Fruit fly (Drosophila melanogaster) whole organism, embryonic: ENCODE measurements around the gene CG32073.

Experiments used
- CG18599 ChIP-seq: fragments of 200-800 bp; sonication (Bioruptor generic); optimal IDR thresholded peaks from 3 replicates; lab custom pipeline; 2017; ENCODE audit warnings: missing biosample characterization, missing genetic modification characterization, mild to moderate bottlenecking, moderate library complexity, missing genetic modification reagents
- CG6254 ChIP-seq: fragments of 200-800 bp; sonication (Bioruptor generic); optimal IDR thresholded peaks from 3 replicates; lab custom pipeline; 2017; ENCODE audit warnings: mild to moderate bottlenecking, missing biosample characterization, missing genetic modification reagents, missing genetic modification characterization
- CG9817 ChIP-seq: fragments of 200-800 bp; sonication (Bioruptor generic); optimal IDR thresholded peaks from 2 replicates; lab custom pipeline; 2018; ENCODE audit warnings: missing biosample characterization, mild to moderate bottlenecking, missing genetic modification characterization, moderate library complexity
- emc ChIP-seq: fragments of 200-800 bp; sonication (Bioruptor generic); optimal IDR thresholded peaks from 2 replicates; lab custom pipeline; 2016; ENCODE audit warnings: missing biosample characterization, missing genetic modification characterization
- scrt ChIP-seq: fragments of 200-800 bp; sonication (Bioruptor generic); optimal IDR thresholded peaks from 2 replicates; lab custom pipeline; 2018; ENCODE audit warnings: missing biosample characterization, mild to moderate bottlenecking, missing genetic modification characterization, moderate library complexity
- yki ChIP-seq: fragments of >200 bp; optimal IDR thresholded peaks from 3 replicates; lab custom pipeline; 2018

DNA sequence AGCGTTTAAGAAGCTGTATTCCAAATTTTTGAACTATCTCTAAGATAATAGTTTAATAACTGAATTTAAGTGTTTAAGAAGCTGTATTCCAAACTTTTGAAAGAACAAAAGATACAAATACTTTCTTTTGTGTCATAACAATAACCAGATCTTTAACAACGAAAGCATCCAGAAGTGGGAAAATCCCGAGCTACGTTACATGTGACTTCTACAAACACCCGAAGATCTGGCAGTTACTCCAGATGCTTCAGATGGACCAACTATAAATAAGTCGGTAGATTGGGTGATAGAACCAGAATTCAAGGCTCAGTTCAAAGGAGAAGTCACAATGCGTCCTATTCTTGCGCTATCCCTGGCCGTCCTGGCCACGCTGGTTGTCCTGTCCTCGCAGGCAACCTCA, 553 bp upstream of the CG32073 start, which contains the start of gene CG12522:
- TF ChIP-seq CG18599 (GFP tag; lab: Kevin White, UChicago) = no peak
- TF ChIP-seq scrt (GFP tag; lab: Kevin White, UChicago) = no peak
- TF ChIP-seq CG9817 (tag; lab: Kevin White, UChicago) = no peak
- no peak for TF ChIP-seq CG6254 (GFP tag; lab: Kevin White, UChicago)
- no peak for TF ChIP-seq emc (GFP tag; lab: Kevin White, UChicago)
- TF ChIP-seq yki (lab: Kevin White, UChicago) = no peak
